Fruit fly (Drosophila melanogaster) whole organism, prepupa: ENCODE data around the gene CG16700.
A peak's percentile ranks its signal among the peaks of the same experiment; 100 is the strongest.

Source experiments
- CG10669 ChIP-seq: fragments of 200-800 bp; sonication (Bioruptor generic); optimal IDR thresholded peaks from 3 replicates; lab custom pipeline; 2018; ENCODE audit warnings: missing biosample characterization, mild to moderate bottlenecking, missing genetic modification characterization, moderate library complexity
- CG11294 ChIP-seq: fragments of 200-800 bp; sonication (Bioruptor generic); IDR thresholded peaks from 2 replicates; pipeline ENCODE4 v1.3.6; 2022; ENCODE audit warnings: missing biosample characterization, missing genetic modification characterization
- CG15336 ChIP-seq: fragments of 200-800 bp; sonication (Bioruptor generic); IDR thresholded peaks from 2 replicates; pipeline ENCODE4 v1.3.6; 2022; ENCODE audit warnings: missing biosample characterization, missing genetic modification characterization
- CG3032 ChIP-seq: fragments of 200-800 bp; optimal IDR thresholded peaks from 2 replicates; lab custom pipeline; 2019; ENCODE audit warnings: missing biosample characterization, mild to moderate bottlenecking, missing genetic modification characterization, moderate library complexity
- CG31627 ChIP-seq: fragments of 200-800 bp; sonication (Bioruptor generic); optimal IDR thresholded peaks from 3 replicates; lab custom pipeline; 2016; ENCODE audit warnings: missing biosample characterization, missing genetic modification characterization
- CG34406 ChIP-seq: fragments of 200-800 bp; sonication (Bioruptor generic); optimal IDR thresholded peaks from 3 replicates; lab custom pipeline; 2016; ENCODE audit warnings: missing biosample characterization, missing genetic modification characterization
- CG3919 ChIP-seq: fragments of 200-800 bp; sonication (Bioruptor generic); optimal IDR thresholded peaks from 3 replicates; lab custom pipeline; 2016; ENCODE audit warnings: missing biosample characterization, missing genetic modification characterization
- CG6276 ChIP-seq: fragments of 200-800 bp; sonication (Bioruptor generic); optimal IDR thresholded peaks from 2 replicates; lab custom pipeline; 2017; ENCODE audit warnings: missing biosample characterization, mild to moderate bottlenecking, missing genetic modification characterization
- CG6808 ChIP-seq: fragments of 200-800 bp; sonication (Bioruptor generic); optimal IDR thresholded peaks from 3 replicates; lab custom pipeline; 2017; ENCODE audit warnings: missing biosample characterization, missing genetic modification characterization, mild to moderate bottlenecking, moderate library complexity, missing genetic modification reagents
- CG6854 ChIP-seq: fragments of 200-800 bp; sonication (Bioruptor generic); optimal IDR thresholded peaks from 2 replicates; lab custom pipeline; 2017; ENCODE audit warnings: missing biosample characterization, mild to moderate bottlenecking, missing genetic modification characterization
- CG7368 ChIP-seq: fragments of 200-800 bp; sonication (Bioruptor generic); optimal IDR thresholded peaks from 3 replicates; lab custom pipeline; 2016; ENCODE audit warnings: missing biosample characterization, missing genetic modification characterization
- CG8632 ChIP-seq: fragments of 200-800 bp; sonication (Bioruptor generic); optimal IDR thresholded peaks from 3 replicates; lab custom pipeline; 2016; ENCODE audit warnings: missing biosample characterization, missing genetic modification characterization
- Eip75B ChIP-seq: fragments of 200-800 bp; sonication (Bioruptor generic); optimal IDR thresholded peaks from 3 replicates; lab custom pipeline; 2016; ENCODE audit warnings: missing biosample characterization, missing genetic modification characterization
- Eip93F ChIP-seq: fragments of 200-800 bp; sonication (Bioruptor generic); optimal IDR thresholded peaks from 2 replicates; lab custom pipeline; 2016; ENCODE audit warnings: missing biosample characterization, mild to moderate bottlenecking, missing genetic modification characterization
- Ets21C ChIP-seq: fragments of 200-800 bp; sonication (Bioruptor generic); optimal IDR thresholded peaks from 3 replicates; lab custom pipeline; 2016; ENCODE audit warnings: missing biosample characterization, missing genetic modification characterization
- Lpt ChIP-seq: fragments of 200-800 bp; sonication (Bioruptor generic); optimal IDR thresholded peaks from 3 replicates; lab custom pipeline; 2016; ENCODE audit warnings: missing biosample characterization, missing genetic modification characterization
- Sox14 ChIP-seq: fragments of 200-800 bp; sonication (Bioruptor generic); optimal IDR thresholded peaks from 3 replicates; lab custom pipeline; 2016; ENCODE audit warnings: missing biosample characterization, missing genetic modification characterization
- Sox15 ChIP-seq: fragments of 200-800 bp; sonication (Bioruptor generic); optimal IDR thresholded peaks from 3 replicates; lab custom pipeline; 2016; ENCODE audit warnings: missing biosample characterization, missing genetic modification characterization
- achi ChIP-seq: fragments of 200-800 bp; sonication (Bioruptor generic); optimal IDR thresholded peaks from 3 replicates; lab custom pipeline; 2016; ENCODE audit warnings: missing biosample characterization, missing genetic modification characterization
- acj6 ChIP-seq: fragments of 200-800 bp; sonication (Bioruptor generic); optimal IDR thresholded peaks from 3 replicates; lab custom pipeline; 2016; ENCODE audit warnings: missing biosample characterization, missing genetic modification characterization
- dsx ChIP-seq: fragments of 200-800 bp; optimal IDR thresholded peaks from 3 replicates; lab custom pipeline; 2019; ENCODE audit warnings: missing biosample characterization, mild to moderate bottlenecking, missing genetic modification characterization, moderate library complexity; ENCODE audit not compliant: poor library complexity, severe bottlenecking
- eg ChIP-seq: fragments of 200-800 bp; sonication (Bioruptor generic); IDR thresholded peaks from 3 replicates; pipeline ENCODE4 v1.3.6; 2022; ENCODE audit warnings: missing biosample characterization, missing genetic modification characterization
- esn ChIP-seq: fragments of 200-800 bp; sonication (Bioruptor generic); optimal IDR thresholded peaks from 2 replicates; lab custom pipeline; 2016; ENCODE audit warnings: missing biosample characterization, mild to moderate bottlenecking, missing genetic modification characterization, moderate library complexity
- fd59A ChIP-seq: fragments of 200-800 bp; sonication (Bioruptor generic); optimal IDR thresholded peaks from 2 replicates; lab custom pipeline; 2017; ENCODE audit warnings: missing biosample characterization, mild to moderate bottlenecking, missing genetic modification characterization, missing genetic modification reagents
- fd85E ChIP-seq: fragments of 200-800 bp; sonication (Bioruptor generic); optimal IDR thresholded peaks from 3 replicates; lab custom pipeline; 2016; ENCODE audit warnings: missing biosample characterization, missing genetic modification characterization
- lz ChIP-seq: fragments of 200-800 bp; sonication (Bioruptor generic); optimal IDR thresholded peaks from 3 replicates; lab custom pipeline; 2016; ENCODE audit warnings: missing biosample characterization, missing genetic modification characterization
- net ChIP-seq: fragments of 200-800 bp; sonication (Bioruptor generic); optimal IDR thresholded peaks from 3 replicates; lab custom pipeline; 2016; ENCODE audit warnings: missing biosample characterization, missing genetic modification characterization
- pdm3 ChIP-seq: fragments of 200-800 bp; sonication (Bioruptor generic); optimal IDR thresholded peaks from 3 replicates; lab custom pipeline; 2016; ENCODE audit warnings: missing biosample characterization, missing genetic modification characterization
- ss ChIP-seq, 2 experiments: fragments of 200-800 bp; sonication (Bioruptor generic); optimal IDR thresholded peaks; 2 replicates in 1 of 2; 3 replicates in 1 of 2; lab custom pipeline; 2017 to 2018; ENCODE audit warnings: mild to moderate bottlenecking in 2 of 2, missing biosample characterization in 2 of 2, missing genetic modification characterization in 2 of 2, moderate library complexity in 1 of 2
- svp ChIP-seq: fragments of 200-800 bp; sonication (Bioruptor generic); peaks from one replicate; lab custom pipeline; 2016; ENCODE audit warnings: missing biosample characterization, missing genetic modification characterization
- vri ChIP-seq: fragments of 200-800 bp; sonication (Bioruptor generic); optimal IDR thresholded peaks from 3 replicates; lab custom pipeline; 2016; ENCODE audit warnings: missing biosample characterization, mild to moderate bottlenecking, missing genetic modification characterization

Gene CG16700

dm6 chrX:17129733-17130466 lies 38.2 kb downstream of the CG16700 start (continued):
- no peak for TF ChIP-seq fd85E (GFP tag; lab: Kevin White, UChicago)
- TF ChIP-seq CG7368 (GFP tag; lab: Kevin White, UChicago): no peak
- TF ChIP-seq CG3032: peak; percentile 38
- TF ChIP-seq CG31627 (GFP tag; lab: Kevin White, UChicago): no peak
- TF ChIP-seq CG10669: peak; percentile 35
- TF ChIP-seq dsx (GFP tag; lab: Kevin White, UChicago): no peak
- TF ChIP-seq CG8632 (GFP tag; lab: Kevin White, UChicago): peak; percentile 61
- TF ChIP-seq CG34406 (GFP tag; lab: Kevin White, UChicago): peak; percentile 68
- peak; percentile 58 for TF ChIP-seq acj6 (GFP tag; lab: Kevin White, UChicago)
- peak; percentile 69 for TF ChIP-seq CG6276 (GFP tag; lab: Kevin White, UChicago)
- peak; percentile 72 for TF ChIP-seq Eip93F
- TF ChIP-seq eg: no peak; the same call in 2 of the 3 replicates
- no peak for TF ChIP-seq fd59A (GFP tag; lab: Kevin White, UChicago)
- TF ChIP-seq CG11294: 0 out of 2 replicates have a peak, but pooled peaks have one; percentile 31
- TF ChIP-seq, all 60 proteins: peak for 36

- TF ChIP-seq CG15336: peak; percentile 47
- TF ChIP-seq Lpt (GFP tag; lab: Kevin White, UChicago): no peak
Observed at dm6 chrX:17132685-17133084, 41.0 kb downstream of the CG16700 start.

- no peak for TF ChIP-seq CG8632 (GFP tag; lab: Kevin White, UChicago)
- peak; percentile 35 for TF ChIP-seq esn (GFP tag; lab: Kevin White, UChicago)
Observed at dm6 chrX:17142940-17143534, 51.4 kb downstream of the CG16700 start, which contains the start of the genes mei-217 and mei-218. Gene mei-217 (minus strand): TSS chrX:17142990. Gene mei-218 (minus strand): TSS chrX:17142990.

- TF ChIP-seq lz (GFP tag; lab: Kevin White, UChicago) (no peak), Ets21C (GFP tag; lab: Kevin White, UChicago) (no peak), Eip93F (no peak), achi (no peak), esn (GFP tag; lab: Kevin White, UChicago) (no peak), CG3919 (no peak), vri (no peak), CG6808 (no peak), svp (GFP tag; lab: Kevin White, UChicago) (no peak), CG8632 (GFP tag; lab: Kevin White, UChicago) (no peak), CG7368 (GFP tag; lab: Kevin White, UChicago) (no peak), ss (GFP tag; optimal IDR thresholded peaks at IDR 0.05; lab: Kevin White, UChicago) (no peak), Sox15 (GFP tag; lab: Kevin White, UChicago) (no peak), acj6 (GFP tag; lab: Kevin White, UChicago) (no peak), Sox14 (GFP tag; lab: Kevin White, UChicago) (no peak), net (GFP tag; lab: Kevin White, UChicago) (no peak), Eip75B (GFP tag; lab: Kevin White, UChicago) (no peak), pdm3 (GFP tag; lab: Kevin White, UChicago) (no peak), CG6854 (GFP tag; lab: Kevin White, UChicago) (no peak), CG31627 (GFP tag; lab: Kevin White, UChicago) (no peak)
Observed at dm6 chrX:17146529-17146928, 54.9 kb downstream of the CG16700 start.
